Worm (Caenorhabditis elegans): ENCODE results near the gene D2096.10.

DNA sequence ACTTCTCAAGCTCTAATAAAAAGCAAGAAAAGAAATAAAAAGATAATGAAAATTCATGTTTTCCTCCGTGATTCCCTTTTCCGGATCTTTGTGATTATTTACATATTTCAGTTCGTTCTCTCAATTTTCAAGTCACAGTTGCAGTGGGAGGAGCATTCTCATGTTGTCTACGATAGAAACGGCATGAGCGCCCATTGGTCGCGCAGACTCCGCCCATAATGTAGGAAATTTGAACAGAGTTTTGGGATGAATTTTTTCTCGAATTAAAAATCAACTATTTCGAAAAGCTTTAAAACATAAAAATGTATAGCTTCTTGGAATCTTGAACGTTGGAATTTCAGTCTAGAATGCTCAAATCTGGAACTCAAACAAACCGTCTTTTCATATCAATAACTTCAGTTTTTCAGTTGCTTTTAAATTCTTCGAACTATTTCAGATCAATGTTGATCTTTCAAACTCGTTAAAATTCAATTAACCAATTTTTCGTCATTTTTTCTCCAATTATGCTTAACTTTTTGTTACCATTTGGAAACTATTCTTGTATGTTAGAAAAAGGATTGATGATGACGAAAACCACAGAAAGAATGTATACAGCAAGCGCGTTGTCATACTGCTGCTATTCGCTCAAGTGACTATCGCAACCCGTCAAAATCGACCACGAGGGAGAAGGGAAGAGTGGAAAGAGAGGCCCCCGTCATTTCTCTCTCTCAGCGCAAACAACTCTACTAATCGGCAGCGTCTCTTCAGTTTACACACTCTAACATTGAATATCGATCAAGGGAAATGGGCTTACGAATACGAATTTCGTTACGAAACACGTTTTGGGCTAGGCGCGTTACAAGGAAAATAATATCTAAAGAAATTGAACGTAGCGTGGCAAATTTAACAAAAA, 42.8 kb upstream of the D2096.10 start:
- no peak for TF ChIP-seq blmp-1 (tag; optimal IDR thresholded peaks at IDR 0.05)
- TF ChIP-seq tbx-8 (GFP tag; optimal IDR thresholded peaks at IDR 0.05) = no peak
- TF ChIP-seq ces-1 (GFP tag; optimal IDR thresholded peaks at IDR 0.05) = peak; percentile 90
- TF ChIP-seq snpc-4 (tag; optimal IDR thresholded peaks at IDR 0.05) = no peak
- peak; percentile 54 for TF ChIP-seq lin-13 (tag; optimal IDR thresholded peaks at IDR 0.05)
- TF ChIP-seq nhr-237 (tag; optimal IDR thresholded peaks at IDR 0.05) = peak; percentile 36
- no peak for TF ChIP-seq nhr-28 (tag; optimal IDR thresholded peaks at IDR 0.05)
- TF ChIP-seq unc-62 (GFP tag; optimal IDR thresholded peaks at IDR 0.05) = peak; percentile 55
- TF ChIP-seq pha-4 (tag; optimal IDR thresholded peaks at IDR 0.05) = peak; percentile 68
- peak; percentile 20 for TF ChIP-seq mep-1 (tag; optimal IDR thresholded peaks at IDR 0.05)
- no peak for TF ChIP-seq ztf-11 (tag; optimal IDR thresholded peaks at IDR 0.05)
- no peak for TF ChIP-seq elt-3 (tag; optimal IDR thresholded peaks at IDR 0.05)
